Worm (Caenorhabditis elegans) whole organism, early embryonic: ENCODE measurements around the gene T21B4.3.

Experiments used
- B0310.2 ChIP-seq: sonication (generic microtip); optimal IDR thresholded peaks from 2 replicates; lab custom pipeline; 2016; ENCODE audit warnings: mild to moderate bottlenecking, missing genetic modification characterization, missing compliant biosample characterization
- ceh-36 ChIP-seq: sonication (generic microtip); optimal IDR thresholded peaks from 2 replicates; lab custom pipeline; 2016; ENCODE audit warnings: missing genetic modification characterization, inconsistent platforms, missing compliant biosample characterization
- ets-7 ChIP-seq: sonication (generic microtip); optimal IDR thresholded peaks from 2 replicates; lab custom pipeline; 2016; ENCODE audit warnings: missing genotype, missing genetic modification characterization, missing compliant biosample characterization
- flt-1 ChIP-seq: fragments of 200-800 bp; sonication (Bioruptor generic); IDR thresholded peaks from 2 replicates; pipeline ENCODE4 v1.3.6; 2022; ENCODE audit warnings: missing genetic modification characterization, missing compliant biosample characterization
- hmbx-1 ChIP-seq: sonication (generic microtip); optimal IDR thresholded peaks from 2 replicates; lab custom pipeline; 2016; ENCODE audit warnings: mild to moderate bottlenecking, missing genetic modification characterization, missing compliant biosample characterization
- hmg-4 ChIP-seq: fragments of 200-800 bp; sonication (Bioruptor generic); optimal IDR thresholded peaks from 2 replicates; lab custom pipeline; 2018; ENCODE audit warnings: mild to moderate bottlenecking, missing genetic modification characterization, missing compliant biosample characterization
- hnd-1 ChIP-seq: sonication (generic microtip); optimal IDR thresholded peaks from 2 replicates; lab custom pipeline; 2016; ENCODE audit warnings: missing genetic modification characterization, missing compliant biosample characterization
- scrt-1 ChIP-seq: fragments of 200-800 bp; sonication (Bioruptor generic); IDR thresholded peaks from 2 replicates; pipeline ENCODE4 v1.3.6; 2022; ENCODE audit warnings: missing genetic modification characterization, missing compliant biosample characterization
- sea-1 ChIP-seq: fragments of 200-800 bp; sonication (Bioruptor generic); conservative IDR thresholded peaks from 2 replicates; pipeline ENCODE4 v1.3.6; 2022; ENCODE audit warnings: missing genetic modification characterization, missing compliant biosample characterization
- tbx-37 ChIP-seq: fragments of 200-800 bp; sonication (Bioruptor generic); conservative IDR thresholded peaks from 2 replicates; pipeline ENCODE4 v1.3.6; 2022; ENCODE audit warnings: missing genetic modification reagents, missing genetic modification characterization, missing compliant biosample characterization

ce11 chrII:12542594-12542997 lies 45.7 kb upstream of the T21B4.3 start:
- TF ChIP-seq ets-7 (tag; lab: Kevin White, UChicago), result no peak
- TF ChIP-seq scrt-1 (GFP tag; lab: Robert Waterston, UW), result no peak
- TF ChIP-seq ceh-36 (tag; lab: Kevin White, UChicago), result no peak
- no peak for TF ChIP-seq sea-1 (GFP tag; lab: Robert Waterston, UW)
- TF ChIP-seq tbx-37 (GFP tag; lab: Robert Waterston, UW), result no peak
- TF ChIP-seq hnd-1, result no peak
- TF ChIP-seq B0310.2 (tag; lab: Kevin White, UChicago), result no peak
- TF ChIP-seq hmbx-1, result no peak
- no peak for TF ChIP-seq flt-1 (GFP tag; lab: Robert Waterston, UW)
- TF ChIP-seq hmg-4 (GFP tag; lab: Kevin White, UChicago), result no peak
